1 fruit fly cellular context compared by ENCODE assay signal in the genomic region with DNA sequence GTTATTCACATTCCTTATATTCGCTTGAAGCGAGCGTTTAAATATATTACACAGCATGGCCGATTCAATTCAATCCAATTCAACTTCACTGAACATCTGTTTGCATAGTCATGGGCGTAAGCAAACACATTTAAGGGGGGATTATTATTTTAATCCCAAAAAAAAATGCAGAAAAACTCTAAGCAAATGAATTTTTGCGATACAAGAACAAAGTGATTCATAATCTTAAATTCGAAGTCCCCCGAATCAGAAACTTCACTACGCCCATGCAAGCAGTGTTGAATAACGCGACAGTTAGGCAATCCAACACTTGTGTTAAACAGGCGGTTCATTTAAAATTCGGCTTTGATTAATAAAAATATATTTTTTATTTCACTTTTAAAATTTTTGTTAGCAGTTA.
TF ChIP-seq lines count a peak whose summit lies in the region.

A gene (minus strand): TSS at position 103 of the 400 bp plus-strand sequence.

TF ChIP-seq in whole organism, embryonic, 481 proteins besides CTCF, POLR2A, EP300 and RAD21 (continued from another document and continues in another):
- TF ChIP-seq Stat92E (GFP tag; optimal IDR thresholded peaks at IDR 0.05; lab: Kevin White, UChicago) (peak in 1 of 3 experiments; percentile 100), Nf-YA (GFP tag; IDR thresholded peaks at IDR 0.05; lab: Robert Waterston, UW) (peak; percentile 100), Tbp (GFP tag; optimal IDR thresholded peaks at IDR 0.05; lab: Kevin White, UChicago) (no peak), Asciz (GFP tag; optimal IDR thresholded peaks at IDR 0.05; lab: Kevin White, UChicago) (peak; percentile 100), CG9727 (GFP tag; optimal IDR thresholded peaks at IDR 0.05; lab: Kevin White, UChicago) (peak; percentile 100), org-1 (GFP tag; optimal IDR thresholded peaks at IDR 0.05; lab: Kevin White, UChicago) (peak; percentile 100), Bdp1 (GFP tag; optimal IDR thresholded peaks at IDR 0.05; lab: Kevin White, UChicago) (peak; percentile 98), fu2 (GFP tag; optimal IDR thresholded peaks at IDR 0.05; lab: Kevin White, UChicago) (peak; percentile 100), CG5245 (GFP tag; optimal IDR thresholded peaks at IDR 0.05; lab: Kevin White, UChicago) (peak; percentile 100), Camta (GFP tag; optimal IDR thresholded peaks at IDR 0.05; lab: Kevin White, UChicago) (peak; percentile 100), stwl (tag; optimal IDR thresholded peaks at IDR 0.05; lab: Kevin White, UChicago) (peak; percentile 99), CG3838 (GFP tag; optimal IDR thresholded peaks at IDR 0.05; lab: Kevin White, UChicago) (peak; percentile 100), Nf-YB (GFP tag; optimal IDR thresholded peaks at IDR 0.05; lab: Kevin White, UChicago) (peak; percentile 94), CG9817 (tag; optimal IDR thresholded peaks at IDR 0.05; lab: Kevin White, UChicago) (peak; percentile 100), peb (GFP tag; IDR thresholded peaks at IDR 0.05; lab: Robert Waterston, UW) (peak; percentile 100), CG13775 (GFP tag; optimal IDR thresholded peaks at IDR 0.05; lab: Kevin White, UChicago) (peak; percentile 100), CG17829 (tag; optimal IDR thresholded peaks at IDR 0.05; lab: Kevin White, UChicago) (peak; percentile 100), gfzf (GFP tag; optimal IDR thresholded peaks at IDR 0.05; lab: Kevin White, UChicago) (peak; percentile 58), lbe (GFP tag; optimal IDR thresholded peaks at IDR 0.05; lab: Kevin White, UChicago) (peak; percentile 99), maf-S (GFP tag; optimal IDR thresholded peaks at IDR 0.05; lab: Kevin White, UChicago) (peak; percentile 100), rib (GFP tag; IDR thresholded peaks at IDR 0.05; lab: Robert Waterston, UW) (peak; percentile 100), insv (GFP tag; optimal IDR thresholded peaks at IDR 0.05; lab: Kevin White, UChicago) (peak; percentile 91 to 93), cad (GFP tag; optimal IDR thresholded peaks at IDR 0.05; lab: Kevin White, UChicago) (no peak), Ptx1 (GFP tag; IDR thresholded peaks at IDR 0.05; lab: Robert Waterston, UW) (peak; percentile 100), run (tag; optimal IDR thresholded peaks at IDR 0.05; lab: Kevin White, UChicago) (peak; percentile 100), CG4360 (GFP tag; IDR thresholded peaks at IDR 0.05; lab: Robert Waterston, UW) (peak; percentile 98), CG1647 (GFP tag; optimal IDR thresholded peaks at IDR 0.05; lab: Kevin White, UChicago) (peak; percentile 100), mirr (GFP tag; optimal IDR thresholded peaks at IDR 0.05; lab: Kevin White, UChicago) (peak; percentile 100), Hsf (GFP tag; optimal IDR thresholded peaks at IDR 0.05; lab: Kevin White, UChicago) (peak; percentile 100), odd (GFP tag; optimal IDR thresholded peaks at IDR 0.05; lab: Kevin White, UChicago) (peak; percentile 100), mam (GFP tag; optimal IDR thresholded peaks at IDR 0.05; lab: Kevin White, UChicago) (peak; percentile 100), Sin3A (optimal IDR thresholded peaks at IDR 0.05; lab: Kevin White, UChicago) (peak; percentile 11), Six4 (GFP tag; optimal IDR thresholded peaks at IDR 0.05; lab: Kevin White, UChicago) (peak; percentile 100), fd3F (GFP tag; optimal IDR thresholded peaks at IDR 0.05; lab: Kevin White, UChicago) (peak; percentile 100), CG5180 (GFP tag; optimal IDR thresholded peaks at IDR 0.05; lab: Kevin White, UChicago) (peak; percentile 96), NC2β (GFP tag; optimal IDR thresholded peaks at IDR 0.05; lab: Kevin White, UChicago) (peak; percentile 100), Myb (GFP tag; optimal IDR thresholded peaks at IDR 0.05; lab: Kevin White, UChicago) (peak; percentile 99), CG18262 (tag; optimal IDR thresholded peaks at IDR 0.05; lab: Kevin White, UChicago) (peak; percentile 100), jumu (GFP tag; optimal IDR thresholded peaks at IDR 0.05; lab: Kevin White, UChicago) (peak; percentile 100), CG17612 (GFP tag; IDR thresholded peaks at IDR 0.05; lab: Robert Waterston, UW) (peak; percentile 100), ase (GFP tag; IDR thresholded peaks at IDR 0.05; lab: Robert Waterston, UW) (peak; percentile 100), CG6254 (GFP tag; optimal IDR thresholded peaks at IDR 0.05; lab: Kevin White, UChicago) (peak; percentile 99), CG12236 (GFP tag; optimal IDR thresholded peaks at IDR 0.05; lab: Kevin White, UChicago) (peak; percentile 100), D19B (GFP tag; optimal IDR thresholded peaks at IDR 0.05; lab: Kevin White, UChicago) (peak; percentile 99), CG10147 (GFP tag; optimal IDR thresholded peaks at IDR 0.05; lab: Kevin White, UChicago) (peak; percentile 100), CG13894 (tag; optimal IDR thresholded peaks at IDR 0.05; lab: Kevin White, UChicago) (peak; percentile 100), crp (GFP tag; optimal IDR thresholded peaks at IDR 0.05; lab: Kevin White, UChicago) (peak; percentile 94 to 95), cato (GFP tag; optimal IDR thresholded peaks at IDR 0.05; lab: Kevin White, UChicago; ENCODE audit: borderline replicate concordance) (peak; percentile 100), HLHmδ (GFP tag; optimal IDR thresholded peaks at IDR 0.05; lab: Kevin White, UChicago) (peak; percentile 52), Neu2 (GFP tag; optimal IDR thresholded peaks at IDR 0.05; lab: Kevin White, UChicago; ENCODE audit: borderline replicate concordance) (peak; percentile 100), CG1602 (GFP tag; optimal IDR thresholded peaks at IDR 0.05; lab: Kevin White, UChicago) (peak; percentile 100), CG6272 (GFP tag; IDR thresholded peaks at IDR 0.05; lab: Robert Waterston, UW) (peak; percentile 100), Poxn (GFP tag; IDR thresholded peaks at IDR 0.05; lab: Robert Waterston, UW) (peak; percentile 100), CG1024 (GFP tag; IDR thresholded peaks at IDR 0.05; lab: Robert Waterston, UW) (peak; percentile 100), zfh1 (GFP tag; IDR thresholded peaks at IDR 0.05; lab: Robert Waterston, UW) (peak; percentile 100), ewg (GFP tag; optimal IDR thresholded peaks at IDR 0.05; lab: Kevin White, UChicago) (peak; percentile 100), gsb (GFP tag; IDR thresholded peaks at IDR 0.05; lab: Robert Waterston, UW) (peak; percentile 100), CG31441 (GFP tag; IDR thresholded peaks at IDR 0.05; lab: Robert Waterston, UW) (peak; percentile 100), sd (tag; optimal IDR thresholded peaks at IDR 0.05; lab: Kevin White, UChicago) (peak; percentile 100), CG13624 (GFP tag; optimal IDR thresholded peaks at IDR 0.05; lab: Kevin White, UChicago) (peak; percentile 100), Sry-β (GFP tag; optimal IDR thresholded peaks at IDR 0.05; lab: Kevin White, UChicago) (peak; percentile 87), CG4617 (GFP tag; optimal IDR thresholded peaks at IDR 0.05; lab: Kevin White, UChicago; ENCODE audit: borderline replicate concordance) (peak; percentile 100), Dref (GFP tag; IDR thresholded peaks at IDR 0.05; lab: Robert Waterston, UW) (peak; percentile 69), Ets65A (GFP tag; lab: Kevin White, UChicago) (peak; percentile 100), Hr78 (GFP tag; optimal IDR thresholded peaks at IDR 0.05; lab: Kevin White, UChicago) (peak in 1 of 2 experiments; percentile 98), toy (GFP tag; IDR thresholded peaks at IDR 0.05; lab: Robert Waterston, UW) (peak; percentile 100), bowl (GFP tag; IDR thresholded peaks at IDR 0.05; lab: Robert Waterston, UW) (peak; percentile 100), cwo (GFP tag; optimal IDR thresholded peaks at IDR 0.05; lab: Kevin White, UChicago) (peak; percentile 99), CG7987 (GFP tag; optimal IDR thresholded peaks at IDR 0.05; lab: Kevin White, UChicago) (peak; percentile 100), B-H1 (GFP tag; IDR thresholded peaks at IDR 0.05; lab: Robert Waterston, UW) (peak; percentile 100), TFAM (GFP tag; optimal IDR thresholded peaks at IDR 0.05; lab: Kevin White, UChicago) (peak; percentile 98), E2f1 (GFP tag; IDR thresholded peaks at IDR 0.05; lab: Robert Waterston, UW) (peak; percentile 100), CG31365 (tag; optimal IDR thresholded peaks at IDR 0.05; lab: Kevin White, UChicago) (peak; percentile 97), CG12391 (tag; optimal IDR thresholded peaks at IDR 0.05; lab: Kevin White, UChicago) (peak; percentile 100), HLH54F (GFP tag; optimal IDR thresholded peaks at IDR 0.05; lab: Kevin White, UChicago) (peak; percentile 100), h (optimal IDR thresholded peaks at IDR 0.05; lab: Kevin White, UChicago) (no peak), Deaf1 (tag; optimal IDR thresholded peaks at IDR 0.05; lab: Kevin White, UChicago) (peak; percentile 92), sens (GFP tag; lab: Kevin White, UChicago) (peak; percentile 100), CG4820 (GFP tag; optimal IDR thresholded peaks at IDR 0.05; lab: Kevin White, UChicago) (peak; percentile 100), CG33557 (GFP tag; optimal IDR thresholded peaks at IDR 0.05; lab: Kevin White, UChicago) (peak; percentile 100), Adf1 (GFP tag; IDR thresholded peaks at IDR 0.05; lab: Robert Waterston, UW) (peak; percentile 97), E2f2 (GFP tag; IDR thresholded peaks at IDR 0.05; lab: Robert Waterston, UW) (peak; percentile 100), Dip3 (GFP tag; optimal IDR thresholded peaks at IDR 0.05; lab: Kevin White, UChicago) (peak; percentile 100), CG9797 (GFP tag; optimal IDR thresholded peaks at IDR 0.05; lab: Kevin White, UChicago) (peak; percentile 91), ATbp (GFP tag; optimal IDR thresholded peaks at IDR 0.05; lab: Kevin White, UChicago) (peak; percentile 100), sug (tag; optimal IDR thresholded peaks at IDR 0.05; lab: Kevin White, UChicago) (peak; percentile 100), gce (GFP tag; IDR thresholded peaks at IDR 0.05; lab: Robert Waterston, UW) (peak; percentile 100), CG8359 (GFP tag; optimal IDR thresholded peaks at IDR 0.05; lab: Kevin White, UChicago; ENCODE audit: borderline replicate concordance) (peak; percentile 98), CG34224 (GFP tag; IDR thresholded peaks at IDR 0.05; lab: Robert Waterston, UW; ENCODE audit: partially characterized antibody) (peak; percentile 49; the same call in 1 of the 3 replicates), ato (GFP tag; IDR thresholded peaks at IDR 0.05; lab: Robert Waterston, UW; ENCODE audit: partially characterized antibody) (no peak), bigmax (GFP tag; optimal IDR thresholded peaks at IDR 0.05; lab: Kevin White, UChicago) (peak; percentile 95), Opbp (GFP tag; IDR thresholded peaks at IDR 0.05; lab: Robert Waterston, UW; ENCODE audit: partially characterized antibody) (peak; percentile 76; the same call in 2 of the 3 replicates), CG3163 (GFP tag; optimal IDR thresholded peaks at IDR 0.05; lab: Kevin White, UChicago) (peak; percentile 99), fd102C (GFP tag; optimal IDR thresholded peaks at IDR 0.05; lab: Kevin White, UChicago) (peak; percentile 99), pan (optimal IDR thresholded peaks at IDR 0.05; lab: Kevin White, UChicago) (no peak), pan (GFP tag; optimal IDR thresholded peaks at IDR 0.05 in 1 of 2, IDR thresholded peaks at IDR 0.05 in 1 of 2) (peak in 1 of 2 experiments; percentile 100), luna (GFP tag; optimal IDR thresholded peaks at IDR 0.05; lab: Kevin White, UChicago) (peak; percentile 100), cas (GFP tag; IDR thresholded peaks at IDR 0.05; lab: Robert Waterston, UW) (peak; percentile 100), salm (tag; optimal IDR thresholded peaks at IDR 0.05; lab: Kevin White, UChicago) (peak; percentile 100), schlank (tag; optimal IDR thresholded peaks at IDR 0.05; lab: Kevin White, UChicago) (peak; percentile 100), CG16779 (GFP tag; IDR thresholded peaks at IDR 0.05; lab: Robert Waterston, UW) (peak; percentile 100), Pdp1 (GFP tag; optimal IDR thresholded peaks at IDR 0.05; lab: Kevin White, UChicago) (peak; percentile 100), Hr3 (GFP tag; optimal IDR thresholded peaks at IDR 0.05; lab: Kevin White, UChicago) (peak; percentile 100), nmo (GFP tag; optimal IDR thresholded peaks at IDR 0.05; lab: Kevin White, UChicago) (peak; percentile 100), H15 (GFP tag; IDR thresholded peaks at IDR 0.05; lab: Robert Waterston, UW) (peak; percentile 100), YL-1 (GFP tag; optimal IDR thresholded peaks at IDR 0.05; lab: Kevin White, UChicago) (peak; percentile 100), CG2116 (GFP tag; optimal IDR thresholded peaks at IDR 0.05; lab: Kevin White, UChicago) (peak; percentile 95), br (optimal IDR thresholded peaks at IDR 0.05; lab: Kevin White, UChicago) (no peak), CG18619 (GFP tag; optimal IDR thresholded peaks at IDR 0.05; lab: Kevin White, UChicago) (peak; percentile 100), CG14710 (tag; optimal IDR thresholded peaks at IDR 0.05; lab: Kevin White, UChicago) (peak; percentile 99), gt (GFP tag; IDR thresholded peaks at IDR 0.05; lab: Robert Waterston, UW) (peak; percentile 100), CG7839 (tag; optimal IDR thresholded peaks at IDR 0.05; lab: Kevin White, UChicago) (peak; percentile 100), CG11723 (GFP tag; optimal IDR thresholded peaks at IDR 0.05; lab: Kevin White, UChicago) (peak; percentile 100), CG6175 (GFP tag; IDR thresholded peaks at IDR 0.05; lab: Robert Waterston, UW) (peak; percentile 100), CG4404 (GFP tag; IDR thresholded peaks at IDR 0.05; lab: Robert Waterston, UW) (peak; percentile 100), CG7928 (GFP tag; optimal IDR thresholded peaks at IDR 0.05; lab: Kevin White, UChicago) (peak; percentile 96), pzg (GFP tag; optimal IDR thresholded peaks at IDR 0.05; lab: Kevin White, UChicago) (peak; percentile 90), CG6854 (GFP tag; optimal IDR thresholded peaks at IDR 0.05; lab: Kevin White, UChicago) (peak; percentile 100), klu (GFP tag; IDR thresholded peaks at IDR 0.05; lab: Robert Waterston, UW) (peak; percentile 100), Taf1 (GFP tag; IDR thresholded peaks at IDR 0.05; lab: Robert Waterston, UW) (peak; percentile 100), H2.0 (GFP tag; IDR thresholded peaks at IDR 0.05; lab: Robert Waterston, UW) (peak; percentile 100), zen (tag; optimal IDR thresholded peaks at IDR 0.05; lab: Kevin White, UChicago) (peak; percentile 100), sqz (GFP tag; optimal IDR thresholded peaks at IDR 0.05; lab: Kevin White, UChicago) (peak; percentile 100), Bgb (GFP tag; IDR thresholded peaks at IDR 0.05; lab: Robert Waterston, UW; ENCODE audit: partially characterized antibody) (no peak), CG17568 (GFP tag; optimal IDR thresholded peaks at IDR 0.05; lab: Kevin White, UChicago) (peak; percentile 100)
